Worm (Caenorhabditis elegans) whole organism, L1 larva: Measurements from ENCODE around the gene F08D12.7.

Experiments used
- nhr-71 ChIP-seq: sonication (generic microtip); optimal IDR thresholded peaks from 2 replicates; lab custom pipeline; 2016; ENCODE audit warnings: mild to moderate bottlenecking, missing genetic modification characterization, moderate library complexity, missing compliant biosample characterization
- pqm-1 ChIP-seq: sonication (generic microtip); optimal IDR thresholded peaks from 3 replicates; lab custom pipeline; 2017; ENCODE audit warnings: missing biosample characterization, missing genetic modification characterization
- snpc-4 ChIP-seq: fragments of 150-350 bp; optimal IDR thresholded peaks from 2 replicates; lab custom pipeline; 2014; ENCODE audit warnings: missing biosample characterization, missing genetic modification characterization

DNA sequence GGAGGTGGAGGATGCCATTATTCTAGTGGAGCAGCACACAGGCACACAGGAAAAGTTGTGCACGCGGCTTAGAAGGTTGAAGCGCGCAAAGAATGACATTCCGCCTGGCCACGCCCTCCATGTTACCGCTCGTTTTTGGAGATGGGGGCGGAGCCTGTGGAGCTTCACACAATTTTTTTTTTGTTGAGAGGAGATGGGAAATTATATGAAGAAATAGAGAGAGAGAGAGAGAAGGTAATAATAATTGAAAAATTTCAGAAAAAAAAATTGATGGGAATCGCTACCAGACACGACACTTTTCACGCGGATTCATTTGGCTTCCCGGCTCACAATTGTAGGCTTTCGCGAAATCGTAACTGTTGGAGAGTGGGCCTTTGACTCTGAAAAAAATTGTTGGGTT lies 51.6 kb downstream of the F08D12.7 start, which contains the start of gene T05A8.3:
- TF ChIP-seq pqm-1 (tag; lab: Kevin White, UChicago) (no peak), nhr-71 (tag; lab: Kevin White, UChicago) (no peak), snpc-4 (tag; lab: Kevin White, UChicago) (no peak)
